Worm (Caenorhabditis elegans): ENCODE measurements around the gene F13A2.3.

DNA sequence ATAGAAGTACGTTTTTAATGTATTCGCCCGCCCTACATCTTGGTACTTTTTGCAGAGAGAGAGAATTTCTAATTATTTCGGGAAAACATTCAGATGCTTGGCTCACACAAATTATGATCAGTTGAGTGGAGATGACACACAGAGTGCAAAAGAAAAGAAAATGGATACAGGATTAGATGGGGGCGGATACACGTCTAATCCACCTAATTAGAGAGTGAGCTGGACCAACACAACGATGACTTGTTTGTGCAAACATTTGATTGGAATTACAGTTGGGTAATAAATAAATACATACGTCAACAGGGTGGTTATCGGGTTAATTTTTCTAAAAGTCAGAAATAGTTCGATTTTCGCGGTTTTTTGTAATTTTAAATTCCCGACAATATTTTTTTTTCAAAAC is 37.0 kb downstream of the F13A2.3 start:
- no peak for TF ChIP-seq elt-3 (tag; optimal IDR thresholded peaks at IDR 0.05)
- no peak for TF ChIP-seq snpc-4 (tag; optimal IDR thresholded peaks at IDR 0.05)
- no peak for TF ChIP-seq nhr-12 (tag; optimal IDR thresholded peaks at IDR 0.05)
- TF ChIP-seq nhr-237 (tag; optimal IDR thresholded peaks at IDR 0.05), result no peak
- no peak for TF ChIP-seq nhr-28 (tag; optimal IDR thresholded peaks at IDR 0.05)
- TF ChIP-seq hlh-1 (tag; optimal IDR thresholded peaks at IDR 0.05), result no peak
- TF ChIP-seq unc-62 (GFP tag; optimal IDR thresholded peaks at IDR 0.05), result no peak
- TF ChIP-seq flh-1 (GFP tag; optimal IDR thresholded peaks at IDR 0.05), result no peak
- no peak for TF ChIP-seq pha-4 (tag; optimal IDR thresholded peaks at IDR 0.05)
- no peak for TF ChIP-seq M03D4.4 (tag; optimal IDR thresholded peaks at IDR 0.05)
- TF ChIP-seq unc-39 (tag; optimal IDR thresholded peaks at IDR 0.05), result no peak
- no peak for TF ChIP-seq elt-1 (tag; optimal IDR thresholded peaks at IDR 0.05; ENCODE audit: borderline replicate concordance, insufficient read depth)
